Worm (Caenorhabditis elegans) whole organism, young adult: ENCODE measurements around the gene K05F1.9.

Experiments
- C17E4.6 ChIP-seq: fragments of 200-800 bp; sonication (Bioruptor generic); IDR thresholded peaks from 2 replicates; pipeline ENCODE4 v1.3.6; 2022; ENCODE audit warnings: missing genetic modification reagents, missing genetic modification characterization, missing compliant biosample characterization
- F10E7.11 ChIP-seq: sonication (generic microtip); optimal IDR thresholded peaks from 2 replicates; lab custom pipeline; 2017; ENCODE audit warnings: mild to moderate bottlenecking, missing genetic modification characterization, moderate library complexity, missing compliant biosample characterization
- F22D6.2 ChIP-seq: sonication (generic microtip); optimal IDR thresholded peaks from 2 replicates; lab custom pipeline; 2016; ENCODE audit warnings: mild to moderate bottlenecking, missing genetic modification characterization, missing compliant biosample characterization
- F23B12.7 ChIP-seq: sonication (generic microtip); optimal IDR thresholded peaks from 2 replicates; lab custom pipeline; 2017; ENCODE audit warnings: missing genetic modification characterization, mild to moderate bottlenecking, missing compliant biosample characterization, antibody characterized with exemption, moderate library complexity; ENCODE audit not compliant: insufficient read depth
- F33H1.4 ChIP-seq: fragments of 200-800 bp; sonication (Bioruptor generic); IDR thresholded peaks from 2 replicates; pipeline ENCODE4 v1.3.6; 2022; ENCODE audit warnings: missing genetic modification reagents, missing genetic modification characterization, missing compliant biosample characterization
- F49E8.2 ChIP-seq: sonication (generic microtip); optimal IDR thresholded peaks from 3 replicates; lab custom pipeline; 2017; ENCODE audit warnings: missing genetic modification characterization, mild to moderate bottlenecking, missing compliant biosample characterization, antibody characterized with exemption, moderate library complexity; ENCODE audit not compliant: insufficient read depth
- F55B11.4 ChIP-seq: sonication (generic microtip); optimal IDR thresholded peaks from 2 replicates; lab custom pipeline; 2016; ENCODE audit warnings: missing compliant biosample characterization, missing genetic modification characterization, borderline replicate concordance; ENCODE audit not compliant: insufficient read depth
- F57A8.1 ChIP-seq: fragments of 200-800 bp; sonication (Bioruptor generic); optimal IDR thresholded peaks from 2 replicates; lab custom pipeline; 2018; ENCODE audit warnings: mild to moderate bottlenecking, missing genetic modification characterization, moderate library complexity, missing compliant biosample characterization
- K11D2.4 ChIP-seq: fragments of 200-800 bp; sonication (Bioruptor generic); IDR thresholded peaks from 2 replicates; pipeline ENCODE4 v1.3.6; 2022; ENCODE audit warnings: missing genetic modification reagents, missing genetic modification characterization, missing compliant biosample characterization
- Y95B8A.8 ChIP-seq: fragments of 200-800 bp; sonication (Bioruptor generic); IDR thresholded peaks from 2 replicates; pipeline ENCODE4 v1.3.6; 2022; ENCODE audit warnings: missing genetic modification reagents, missing genetic modification characterization, missing compliant biosample characterization
- akir-1 ChIP-seq: fragments of 200-800 bp; sonication (Bioruptor generic); optimal IDR thresholded peaks from 2 replicates; lab custom pipeline; 2018; ENCODE audit warnings: mild to moderate bottlenecking, missing genetic modification characterization, moderate library complexity, missing compliant biosample characterization
- bed-2 ChIP-seq: fragments of 200-800 bp; sonication (Bioruptor generic); IDR thresholded peaks from 2 replicates; pipeline ENCODE4 v1.3.6; 2022; ENCODE audit warnings: missing genetic modification reagents, missing genetic modification characterization, missing compliant biosample characterization
- ceh-100 ChIP-seq: fragments of 200-800 bp; sonication (Bioruptor generic); IDR thresholded peaks from 2 replicates; pipeline ENCODE4 v1.3.6; 2022; ENCODE audit warnings: missing genetic modification reagents, missing genetic modification characterization, missing compliant biosample characterization
- dox-1 ChIP-seq: fragments of 200-800 bp; sonication (Bioruptor generic); IDR thresholded peaks from 2 replicates; pipeline ENCODE4 v1.3.6; 2022; ENCODE audit warnings: missing genetic modification reagents, missing genetic modification characterization, missing compliant biosample characterization
- egl-18 ChIP-seq: fragments of 200-800 bp; sonication (Bioruptor generic); IDR thresholded peaks from 2 replicates; pipeline ENCODE4 v1.3.6; 2022; ENCODE audit warnings: missing genetic modification reagents, missing genetic modification characterization, missing compliant biosample characterization
- ets-4 ChIP-seq: fragments of 200-800 bp; sonication (Bioruptor generic); optimal IDR thresholded peaks from 2 replicates; lab custom pipeline; 2018; ENCODE audit warnings: mild to moderate bottlenecking, missing genetic modification characterization, missing compliant biosample characterization
- fkh-3 ChIP-seq: sonication (generic microtip); optimal IDR thresholded peaks from 2 replicates; lab custom pipeline; 2016; ENCODE audit warnings: mild to moderate bottlenecking, missing genetic modification characterization, missing compliant biosample characterization
- gei-17 ChIP-seq: fragments of 200-800 bp; sonication (Bioruptor generic); optimal IDR thresholded peaks from 2 replicates; lab custom pipeline; 2018; ENCODE audit warnings: mild to moderate bottlenecking, missing genetic modification characterization, missing compliant biosample characterization
- hlh-26 ChIP-seq: fragments of 200-800 bp; sonication (Bioruptor generic); conservative IDR thresholded peaks from 2 replicates; pipeline ENCODE4 v1.3.6; 2022; ENCODE audit warnings: missing genetic modification reagents, missing genetic modification characterization, missing compliant biosample characterization
- hmg-1.2 ChIP-seq: fragments of 200-800 bp; sonication (Bioruptor generic); IDR thresholded peaks from 2 replicates; pipeline ENCODE4 v1.3.6; 2022; ENCODE audit warnings: missing genetic modification reagents, missing genetic modification characterization, missing compliant biosample characterization
- lin-35 ChIP-seq, 3 experiments: fragments of 150-350 bp in 2 of 3; sonication (generic microtip) in 1 of 3; optimal IDR thresholded peaks; 2 replicates each; lab custom pipeline; 2014 to 2018; ENCODE audit warnings: missing biosample characterization in 3 of 3, missing genetic modification characterization in 3 of 3, missing genetic modification reagents in 3 of 3
- lin-40 ChIP-seq: sonication (generic microtip); optimal IDR thresholded peaks from 2 replicates; lab custom pipeline; 2016; ENCODE audit warnings: missing genetic modification characterization, mild to moderate bottlenecking, missing compliant biosample characterization, missing genotype, missing genetic modification reagents
- nfya-1 ChIP-seq: sonication (generic microtip); optimal IDR thresholded peaks from 2 replicates; lab custom pipeline; 2017; ENCODE audit warnings: antibody characterized with exemption, missing compliant biosample characterization, missing genetic modification characterization, borderline replicate concordance; ENCODE audit not compliant: insufficient read depth
- nhr-27 ChIP-seq: fragments of 200-800 bp; sonication (Bioruptor generic); optimal IDR thresholded peaks from 2 replicates; lab custom pipeline; 2018; ENCODE audit warnings: mild to moderate bottlenecking, missing genetic modification characterization, moderate library complexity, missing compliant biosample characterization
- rcor-1 ChIP-seq: fragments of 200-800 bp; sonication (Bioruptor generic); IDR thresholded peaks from 2 replicates; pipeline ENCODE4 v1.3.6; 2022; ENCODE audit warnings: missing genetic modification reagents, missing genetic modification characterization, missing compliant biosample characterization
- sdz-38 ChIP-seq: sonication (generic microtip); optimal IDR thresholded peaks from 2 replicates; lab custom pipeline; 2016; ENCODE audit warnings: missing genotype, missing genetic modification characterization, missing compliant biosample characterization
- sea-2 ChIP-seq: fragments of 200-800 bp; sonication (Bioruptor generic); IDR thresholded peaks from 2 replicates; pipeline ENCODE4 v1.3.6; 2022; ENCODE audit warnings: missing genetic modification characterization, missing compliant biosample characterization
- snpc-4 ChIP-seq, 5 experiments: fragments of 150-350 bp in 1 of 5; sonication (generic microtip) in 4 of 5; optimal IDR thresholded peaks; 2 replicates each; lab custom pipeline; 2014 to 2018; ENCODE audit warnings: missing genetic modification characterization in 5 of 5, missing biosample characterization in 3 of 5, antibody characterized with exemption in 2 of 5, mild to moderate bottlenecking in 2 of 5, missing compliant biosample characterization in 2 of 5, missing genotype in 2 of 5, moderate library complexity in 2 of 5, missing genetic modification reagents in 1 of 5
- unc-130 ChIP-seq: sonication (generic microtip); optimal IDR thresholded peaks from 2 replicates; lab custom pipeline; 2016; ENCODE audit warnings: missing genetic modification reagents, missing genetic modification characterization, missing compliant biosample characterization
- unc-62 ChIP-seq: fragments of 150-350 bp; optimal IDR thresholded peaks from 2 replicates; lab custom pipeline; 2014; ENCODE audit warnings: missing biosample characterization, missing genetic modification reagents, missing genetic modification characterization
- zfh-2 ChIP-seq: fragments of 200-800 bp; sonication (Bioruptor generic); conservative IDR thresholded peaks from 2 replicates; pipeline ENCODE4 v1.3.6; 2022; ENCODE audit warnings: missing genetic modification reagents, missing genetic modification characterization, missing compliant biosample characterization
- ztf-28 ChIP-seq: fragments of 200-800 bp; sonication (Bioruptor generic); IDR thresholded peaks from 2 replicates; pipeline ENCODE4 v1.3.6; 2022; ENCODE audit warnings: missing genetic modification reagents, missing genetic modification characterization, missing compliant biosample characterization
- ztf-6 ChIP-seq: fragments of 200-800 bp; sonication (Bioruptor generic); IDR thresholded peaks from 2 replicates; pipeline ENCODE4 v1.3.6; 2022; ENCODE audit warnings: missing genetic modification reagents, missing genetic modification characterization, missing compliant biosample characterization

The K05F1.9 gene

ce11 chrII:5844694-5845129, 43.7 kb upstream of the K05F1.9 start (continued):
- TF ChIP-seq nfya-1 (tag; lab: Kevin White, UChicago), result no peak

ce11 chrII:5841866-5842265, 40.9 kb upstream of the K05F1.9 start, which contains the start of gene nep-25:
Gene nep-25, plus strand, starts transcription at chrII:5842240.
- TF ChIP-seq F33H1.4 (GFP tag; lab: Robert Waterston, UW) (no peak), hmg-1.2 (GFP tag; lab: Robert Waterston, UW) (no peak), unc-62 (GFP tag; lab: Kevin White, UChicago) (no peak)

ce11 chrII:5841053-5841547, 40.1 kb upstream of the K05F1.9 start, which contains the start of gene lec-5:
Gene lec-5, minus strand, starts transcription at chrII:5841103.
- TF ChIP-seq F23B12.7 (tag; lab: Kevin White, UChicago) (no peak), hlh-26 (no peak), fkh-3 (tag; lab: Kevin White, UChicago) (no peak), sea-2 (no peak), F10E7.11 (tag; lab: Kevin White, UChicago) (no peak), sdz-38 (tag; lab: Kevin White, UChicago) (no peak), unc-62 (GFP tag; lab: Kevin White, UChicago) (no peak), F57A8.1 (GFP tag; lab: Kevin White, UChicago) (no peak), gei-17 (GFP tag; lab: Kevin White, UChicago) (no peak), lin-40 (tag; lab: Kevin White, UChicago) (no peak)

ce11 chrII:5839227-5839626, 38.3 kb upstream of the K05F1.9 start, which contains the start of gene ZK1248.19:
Gene ZK1248.19, minus strand, starts transcription at chrII:5839414.
- TF ChIP-seq ets-4 (no peak), F22D6.2 (tag; lab: Kevin White, UChicago) (no peak), dox-1 (GFP tag; lab: Robert Waterston, UW) (no peak), lin-35 (GFP tag; optimal IDR thresholded peaks at IDR 0.05; lab: Kevin White, UChicago) (no peak), ceh-100 (peak; percentile 52; the same call in 1 of the 2 replicates), Y95B8A.8 (no peak), snpc-4 (GFP tag; optimal IDR thresholded peaks at IDR 0.05; lab: Kevin White, UChicago) (no peak), snpc-4 (tag; optimal IDR thresholded peaks at IDR 0.05; lab: Kevin White, UChicago) (peak in 1 of 4 experiments; percentile 26), F55B11.4 (tag; lab: Kevin White, UChicago) (no peak), F49E8.2 (tag; lab: Kevin White, UChicago) (no peak), bed-2 (GFP tag; lab: Robert Waterston, UW) (no peak), C17E4.6 (no peak), akir-1 (GFP tag; lab: Kevin White, UChicago) (no peak), ztf-28 (GFP tag; lab: Robert Waterston, UW) (no peak), egl-18 (GFP tag; lab: Robert Waterston, UW) (no peak), rcor-1 (GFP tag; lab: Robert Waterston, UW) (peak; percentile 70; the same call in 1 of the 2 replicates), unc-130 (no peak), nfya-1 (tag; lab: Kevin White, UChicago) (no peak), F23B12.7 (tag; lab: Kevin White, UChicago) (no peak), ztf-6 (GFP tag; lab: Robert Waterston, UW) (no peak), K11D2.4 (GFP tag; lab: Robert Waterston, UW) (no peak), nhr-27 (tag; lab: Kevin White, UChicago) (no peak), zfh-2 (GFP tag; lab: Robert Waterston, UW) (no peak)
